Worm (Caenorhabditis elegans): Measurements from ENCODE around the gene Y50D7A.8.
A peak's percentile ranks its signal among the peaks of the same experiment; 100 is the strongest.

DNA sequence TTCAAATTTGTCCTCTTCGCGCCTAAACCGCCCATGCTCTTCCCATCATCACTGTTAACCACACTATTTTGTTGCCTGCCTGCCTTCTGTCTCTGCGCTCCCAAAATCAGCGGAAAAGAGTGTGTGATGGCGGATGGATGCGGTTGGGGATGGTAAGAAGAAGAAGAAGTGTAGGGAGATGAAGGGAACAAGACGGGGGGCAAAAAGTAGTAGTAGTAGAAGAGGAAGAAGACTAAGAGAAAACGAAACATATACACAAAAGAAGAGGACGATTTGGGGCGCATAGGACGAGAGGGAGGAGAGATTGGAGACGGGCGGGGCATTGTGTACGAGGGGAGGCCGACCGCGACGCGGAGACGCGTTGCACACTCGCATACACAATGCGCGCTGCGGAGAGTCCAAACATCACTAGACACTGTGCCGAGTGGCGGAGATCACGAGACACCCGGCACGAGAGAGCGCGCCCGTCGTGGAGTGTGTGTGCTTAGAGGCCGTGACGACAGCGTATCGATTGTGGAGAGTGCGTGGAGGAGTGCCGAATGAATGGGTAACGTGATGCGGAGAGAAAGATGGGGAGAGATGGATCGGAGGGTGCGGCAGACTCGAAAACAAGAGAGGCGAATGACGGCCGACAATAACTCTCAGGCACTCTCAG is 6.6 kb upstream of the Y50D7A.8 start:
- TF ChIP-seq nhr-25 (tag; optimal IDR thresholded peaks at IDR 0.05), result peak; percentile 86
- peak; percentile 38 for TF ChIP-seq snpc-4 (tag; optimal IDR thresholded peaks at IDR 0.05)
